Fruit fly (Drosophila melanogaster) whole organism, embryonic: ENCODE results near the gene Ccn.
A peak's percentile ranks its signal among the peaks of the same experiment; 100 is the strongest.

ENCODE experiments used
- Awh ChIP-seq: fragments of 200-800 bp; sonication (Bioruptor generic); IDR thresholded peaks from 2 replicates; pipeline ENCODE4, ENCODE4 v1.3.6; 2022; ENCODE audit warnings: missing biosample characterization, missing genetic modification characterization
- Bgb ChIP-seq: fragments of 200-800 bp; sonication (Bioruptor generic); IDR thresholded peaks from 2 replicates; pipeline ENCODE4 v1.3.6; 2022; ENCODE audit warnings: missing biosample characterization, missing genetic modification characterization; ENCODE audit not compliant: partially characterized antibody
- CG10543 ChIP-seq: fragments of 200-800 bp; sonication (Bioruptor generic); optimal IDR thresholded peaks from 3 replicates; lab custom pipeline; 2017; ENCODE audit warnings: missing biosample characterization, mild to moderate bottlenecking, missing genetic modification characterization, moderate library complexity
- CG11695 ChIP-seq: fragments of 200-800 bp; sonication (Bioruptor generic); IDR thresholded peaks from 3 replicates; pipeline ENCODE4 v1.3.6; 2022; ENCODE audit warnings: missing biosample characterization, missing genetic modification characterization
- CG12769 ChIP-seq: fragments of 200-800 bp; sonication (Bioruptor generic); optimal IDR thresholded peaks from 2 replicates; lab custom pipeline; 2019; ENCODE audit warnings: missing biosample characterization, mild to moderate bottlenecking, missing genetic modification characterization, moderate library complexity
- CG13287 ChIP-seq: fragments of 200-800 bp; sonication (Bioruptor generic); IDR thresholded peaks from 2 replicates; pipeline ENCODE4 v1.3.6; 2022; ENCODE audit warnings: missing biosample characterization, missing genetic modification characterization; ENCODE audit not compliant: partially characterized antibody
- CG13894 ChIP-seq: fragments of 200-800 bp; sonication (Bioruptor generic); optimal IDR thresholded peaks from 3 replicates; lab custom pipeline; 2018; ENCODE audit warnings: missing biosample characterization, mild to moderate bottlenecking, missing genetic modification characterization, moderate library complexity
- CG15011 ChIP-seq: fragments of 200-800 bp; sonication (Bioruptor generic); optimal IDR thresholded peaks from 3 replicates; lab custom pipeline; 2018; ENCODE audit warnings: missing biosample characterization, mild to moderate bottlenecking, missing genetic modification characterization
- CG16813 ChIP-seq: fragments of 200-800 bp; sonication (Bioruptor generic); IDR thresholded peaks from 3 replicates; pipeline ENCODE4 v1.3.6; 2022; ENCODE audit warnings: missing biosample characterization, missing genetic modification characterization; ENCODE audit not compliant: partially characterized antibody
- CG18011 ChIP-seq: fragments of 200-800 bp; sonication (Bioruptor generic); optimal IDR thresholded peaks from 2 replicates; lab custom pipeline; 2017; ENCODE audit warnings: missing biosample characterization, missing genetic modification characterization, mild to moderate bottlenecking, moderate library complexity, missing genotype
- CG2120 ChIP-seq: fragments of 200-800 bp; sonication (Bioruptor generic); optimal IDR thresholded peaks from 3 replicates; lab custom pipeline; 2016; ENCODE audit warnings: missing biosample characterization, missing genetic modification characterization
- CG2678 ChIP-seq: fragments of 200-800 bp; sonication (Bioruptor generic); optimal IDR thresholded peaks from 3 replicates; lab custom pipeline; 2019; ENCODE audit warnings: missing biosample characterization, mild to moderate bottlenecking, missing genetic modification characterization, moderate library complexity
- CG32532 ChIP-seq: fragments of 200-800 bp; sonication (Bioruptor generic); IDR thresholded peaks from 2 replicates; pipeline ENCODE4 v1.3.6; 2022; ENCODE audit warnings: missing biosample characterization, missing genetic modification characterization
- CG4854 ChIP-seq: fragments of 200-800 bp; sonication (Bioruptor generic); optimal IDR thresholded peaks from 2 replicates; lab custom pipeline; 2016; ENCODE audit warnings: missing biosample characterization, missing genetic modification characterization, inconsistent platforms
- CG6272 ChIP-seq: fragments of 200-800 bp; sonication (Bioruptor generic); IDR thresholded peaks from 2 replicates; pipeline ENCODE4 v1.3.6; 2022; ENCODE audit warnings: missing biosample characterization, missing genetic modification characterization
- CG6765 ChIP-seq: fragments of 200-800 bp; sonication (Bioruptor generic); optimal IDR thresholded peaks from 3 replicates; lab custom pipeline; 2017; ENCODE audit warnings: missing biosample characterization, mild to moderate bottlenecking, missing genetic modification characterization
- CG8290 ChIP-seq, 3 experiments: fragments of 200-800 bp; sonication (Bioruptor generic); optimal IDR thresholded peaks; 2 replicates each; lab custom pipeline; 2016 to 2019; ENCODE audit warnings: missing biosample characterization in 3 of 3, missing genetic modification characterization in 3 of 3, mild to moderate bottlenecking in 2 of 3, moderate library complexity in 1 of 3
- CG8924 ChIP-seq: fragments of 200-800 bp; optimal IDR thresholded peaks from 3 replicates; lab custom pipeline; 2019; ENCODE audit warnings: missing biosample characterization, mild to moderate bottlenecking, missing genetic modification characterization, moderate library complexity
- Dbx ChIP-seq: fragments of 200-800 bp; sonication (Bioruptor generic); IDR thresholded peaks from 3 replicates; pipeline ENCODE4 v1.3.6; 2022; ENCODE audit warnings: missing biosample characterization, missing genetic modification characterization
- Dp ChIP-seq: fragments of 200-800 bp; sonication (Bioruptor generic); optimal IDR thresholded peaks from 2 replicates; lab custom pipeline; 2018; ENCODE audit warnings: missing biosample characterization, mild to moderate bottlenecking, missing genetic modification characterization, moderate library complexity
- E2f2 ChIP-seq: fragments of 200-800 bp; sonication (Bioruptor generic); IDR thresholded peaks from 2 replicates; pipeline ENCODE4 v1.3.6; 2022; ENCODE audit warnings: missing biosample characterization, missing genetic modification characterization
- ERR ChIP-seq: fragments of 200-800 bp; sonication (Bioruptor generic); optimal IDR thresholded peaks from 2 replicates; lab custom pipeline; 2016; ENCODE audit warnings: missing biosample characterization, missing genetic modification characterization
- Fer1 ChIP-seq: fragments of 200-800 bp; sonication (Bioruptor generic); optimal IDR thresholded peaks from 2 replicates; lab custom pipeline; 2017; ENCODE audit warnings: missing biosample characterization, mild to moderate bottlenecking, missing genetic modification characterization
- GATAe ChIP-seq: fragments of 200-800 bp; sonication (Bioruptor generic); conservative IDR thresholded peaks from 2 replicates; pipeline ENCODE4 v1.3.6; 2022; ENCODE audit warnings: missing biosample characterization, missing genetic modification characterization
- Hey ChIP-seq: fragments of 200-800 bp; sonication (Bioruptor generic); optimal IDR thresholded peaks from 3 replicates; lab custom pipeline; 2018; ENCODE audit warnings: missing biosample characterization, mild to moderate bottlenecking, missing genetic modification characterization
- Meics ChIP-seq: fragments of 200-800 bp; sonication (Bioruptor generic); optimal IDR thresholded peaks from 2 replicates; lab custom pipeline; 2017; ENCODE audit warnings: missing biosample characterization, mild to moderate bottlenecking, missing genetic modification characterization
- Mrtf ChIP-seq: fragments of 200-800 bp; sonication (Bioruptor generic); IDR thresholded peaks from 3 replicates; pipeline ENCODE4 v1.3.6; 2022; ENCODE audit warnings: missing biosample characterization, missing genetic modification characterization
- NFAT ChIP-seq: fragments of 200-800 bp; sonication (Bioruptor generic); IDR thresholded peaks from 2 replicates; pipeline ENCODE4 v1.3.6; 2022; ENCODE audit warnings: missing biosample characterization, missing genetic modification characterization
- Nf-YC ChIP-seq: fragments of 200-800 bp; optimal IDR thresholded peaks from 3 replicates; lab custom pipeline; 2019; ENCODE audit warnings: missing biosample characterization, mild to moderate bottlenecking, missing genetic modification characterization, moderate library complexity
- Pdp1 ChIP-seq, 2 experiments: fragments of 200-800 bp; sonication (Bioruptor generic); optimal IDR thresholded peaks; 3 replicates each; lab custom pipeline; 2016; ENCODE audit warnings: missing biosample characterization in 2 of 2, missing genetic modification characterization in 2 of 2, mild to moderate bottlenecking in 1 of 2, moderate library complexity in 1 of 2
- cad ChIP-seq: fragments of >200 bp; optimal IDR thresholded peaks from 2 replicates; lab custom pipeline; 2017; ENCODE audit warnings: missing biosample characterization, missing genetic modification characterization
- chinmo ChIP-seq: fragments of 200-800 bp; sonication (Bioruptor generic); IDR thresholded peaks from 4 replicates; pipeline ENCODE4 v1.3.6; 2022; ENCODE audit warnings: missing biosample characterization, missing genetic modification characterization; ENCODE audit not compliant: partially characterized antibody
- crol ChIP-seq: fragments of 200-800 bp; sonication (Bioruptor generic); IDR thresholded peaks from 2 replicates; pipeline ENCODE4 v1.3.6; 2022; ENCODE audit warnings: missing biosample characterization, missing genetic modification characterization
- ewg ChIP-seq: fragments of 200-800 bp; sonication (Bioruptor generic); optimal IDR thresholded peaks from 3 replicates; lab custom pipeline; 2017; ENCODE audit warnings: mild to moderate bottlenecking, missing biosample characterization, missing genetic modification reagents, missing genetic modification characterization
- gce ChIP-seq: fragments of 200-800 bp; sonication (Bioruptor generic); IDR thresholded peaks from 3 replicates; pipeline ENCODE4 v1.3.6; 2022; ENCODE audit warnings: missing biosample characterization, missing genetic modification characterization
- gro ChIP-seq: fragments of 200-800 bp; sonication (Bioruptor generic); optimal IDR thresholded peaks from 2 replicates; lab custom pipeline; 2016; ENCODE audit warnings: missing biosample characterization, missing genetic modification characterization
- peb ChIP-seq: fragments of 200-800 bp; sonication (Bioruptor generic); IDR thresholded peaks from 2 replicates; pipeline ENCODE4 v1.3.6; 2022; ENCODE audit warnings: missing biosample characterization, missing genetic modification characterization
- prd ChIP-seq, 3 experiments: fragments of >200 bp in 2 of 3; fragments of 200-800 bp in 1 of 3; sonication (Bioruptor generic) in 1 of 3; optimal IDR thresholded peaks in 2 of 3; IDR thresholded peaks in 1 of 3; 2 replicates in 2 of 3; 3 replicates in 1 of 3; pipeline versions ENCODE4 v1.3.6 to Lab custom; 2017 to 2022; ENCODE audit warnings: missing biosample characterization in 1 of 3, missing genetic modification characterization in 1 of 3
- rib ChIP-seq: fragments of 200-800 bp; sonication (Bioruptor generic); IDR thresholded peaks from 2 replicates; pipeline ENCODE4 v1.3.6; 2022; ENCODE audit warnings: missing biosample characterization, missing genetic modification characterization
- scrt ChIP-seq: fragments of 200-800 bp; sonication (Bioruptor generic); optimal IDR thresholded peaks from 2 replicates; lab custom pipeline; 2018; ENCODE audit warnings: missing biosample characterization, mild to moderate bottlenecking, missing genetic modification characterization, moderate library complexity
- sd ChIP-seq: fragments of 200-800 bp; sonication (Bioruptor generic); optimal IDR thresholded peaks from 3 replicates; lab custom pipeline; 2018; ENCODE audit warnings: missing biosample characterization, mild to moderate bottlenecking, missing genetic modification characterization, moderate library complexity
- tup ChIP-seq: fragments of 200-800 bp; sonication (Bioruptor generic); optimal IDR thresholded peaks from 2 replicates; lab custom pipeline; 2016; ENCODE audit warnings: missing biosample characterization, mild to moderate bottlenecking, missing genetic modification characterization, moderate library complexity
- unpg ChIP-seq: fragments of 200-800 bp; sonication (Bioruptor generic); optimal IDR thresholded peaks from 3 replicates; lab custom pipeline; 2018; ENCODE audit warnings: missing biosample characterization, mild to moderate bottlenecking, missing genetic modification characterization, moderate library complexity

Gene Ccn

DNA sequence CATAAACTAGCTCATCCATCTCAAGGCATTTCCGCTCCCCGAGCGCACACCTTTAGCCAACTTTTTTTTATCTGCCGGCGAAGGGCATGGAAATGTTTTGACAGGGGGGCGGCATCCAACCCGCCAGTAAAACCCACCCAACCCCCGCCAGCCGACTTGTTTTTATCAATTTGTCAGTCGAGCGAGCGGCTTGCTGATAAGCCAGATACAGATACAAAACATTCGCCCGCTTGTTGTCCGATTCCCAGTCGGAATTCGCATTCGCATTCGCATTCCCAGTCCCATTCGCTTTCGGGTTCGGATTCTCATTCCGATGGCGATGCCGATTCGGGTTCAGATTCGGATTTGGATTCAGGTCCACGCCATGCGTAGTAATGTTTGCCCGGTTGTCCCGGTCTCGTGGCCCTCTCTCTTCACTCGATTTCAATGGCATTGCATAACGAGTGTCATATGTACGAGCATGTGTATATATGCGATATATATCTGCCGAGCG lies 24.7 kb upstream of the Ccn start (continued):
- TF ChIP-seq scrt (GFP tag; lab: Kevin White, UChicago) (peak; percentile 24), CG2678 (peak; percentile 6), CG13894 (peak; percentile 100), gro (peak; percentile 36), Pdp1 (GFP tag; optimal IDR thresholded peaks at IDR 0.05; lab: Kevin White, UChicago) (peak in 1 of 2 experiments; percentile 99), sd (peak; percentile 74), Awh (GFP tag; lab: Robert Waterston, UW) (no peak), E2f2 (GFP tag; lab: Robert Waterston, UW) (peak; percentile 46; the same call in 1 of the 2 replicates), Nf-YC (tag; lab: Kevin White, UChicago) (peak; percentile 6), CG8924 (tag; lab: Kevin White, UChicago) (no peak), ERR (GFP tag; lab: Kevin White, UChicago) (peak; percentile 34), cad (GFP tag; lab: Kevin White, UChicago) (no peak), Meics (GFP tag; lab: Kevin White, UChicago) (peak; percentile 8), CG15011 (peak; percentile 6), peb (GFP tag; lab: Robert Waterston, UW) (no peak), CG4854 (GFP tag; lab: Kevin White, UChicago) (no peak), Fer1 (peak; percentile 32), rib (GFP tag; lab: Robert Waterston, UW) (peak; percentile 85), crol (GFP tag; lab: Robert Waterston, UW) (peak; percentile 93), Bgb (GFP tag; lab: Robert Waterston, UW) (peak; percentile 31; the same call in 1 of the 2 replicates), CG10543 (GFP tag; lab: Kevin White, UChicago) (peak; percentile 82), tup (GFP tag; lab: Kevin White, UChicago) (no peak), CG12769 (tag; lab: Kevin White, UChicago) (peak; percentile 87), prd (optimal IDR thresholded peaks at IDR 0.05; lab: Kevin White, UChicago) (no peak), prd (GFP tag; IDR thresholded peaks at IDR 0.05; lab: Robert Waterston, UW) (no peak), Dbx (GFP tag; lab: Robert Waterston, UW) (peak; percentile 25; the same call in 1 of the 3 replicates), CG18011 (GFP tag; lab: Kevin White, UChicago) (peak; percentile 91), CG6272 (GFP tag; lab: Robert Waterston, UW) (no peak), unpg (no peak), CG16813 (GFP tag; lab: Robert Waterston, UW) (0 out of 3 replicates have a peak, but pooled peaks have one; percentile 34), CG11695 (GFP tag; lab: Robert Waterston, UW) (0 out of 3 replicates have a peak, but pooled peaks have one; percentile 21), ewg (GFP tag; lab: Kevin White, UChicago) (peak; percentile 2), CG2120 (GFP tag; lab: Kevin White, UChicago) (peak; percentile 21), CG13287 (GFP tag; lab: Robert Waterston, UW) (peak; percentile 22; the same call in 1 of the 2 replicates), NFAT (GFP tag; lab: Robert Waterston, UW) (peak; percentile 24; the same call in 1 of the 2 replicates), CG32532 (peak; percentile 42), Dp (GFP tag; lab: Kevin White, UChicago) (peak; percentile 48), gce (GFP tag; lab: Robert Waterston, UW) (no peak), Hey (tag; lab: Kevin White, UChicago) (peak; percentile 55), Mrtf (no peak), GATAe (GFP tag; lab: Robert Waterston, UW) (peak; percentile 76), CG8290 (GFP tag; optimal IDR thresholded peaks at IDR 0.05; lab: Kevin White, UChicago) (no peak), CG8290 (tag; optimal IDR thresholded peaks at IDR 0.05; lab: Kevin White, UChicago) (peak in 1 of 2 experiments; percentile 57), CG6765 (peak; percentile 39), chinmo (GFP tag; lab: Robert Waterston, UW) (0 out of 4 replicates have a peak, but pooled peaks have one; percentile 32)
